Fruit fly (Drosophila melanogaster) whole organism, embryonic: Measurements from ENCODE around the gene Hsp22.
A peak's percentile ranks its signal among the peaks of the same experiment; 100 is the strongest.

ENCODE experiments used
- Ada2b ChIP-seq: fragments of 200-800 bp; sonication (Bioruptor generic); IDR thresholded peaks from 2 replicates; pipeline ENCODE4 v1.3.6; 2022; ENCODE audit warnings: missing biosample characterization, missing genetic modification characterization
- Atf6 ChIP-seq: fragments of 200-800 bp; sonication (Bioruptor generic); IDR thresholded peaks from 2 replicates; pipeline ENCODE4 v1.3.6; 2022; ENCODE audit warnings: missing biosample characterization, missing genetic modification characterization
- B-H2 ChIP-seq: fragments of 200-800 bp; sonication (Bioruptor generic); optimal IDR thresholded peaks from 2 replicates; lab custom pipeline; 2018; ENCODE audit warnings: missing biosample characterization, mild to moderate bottlenecking, missing genetic modification characterization
- Blimp-1 ChIP-seq: fragments of 200-800 bp; sonication (Bioruptor generic); optimal IDR thresholded peaks from 3 replicates; lab custom pipeline; 2018; ENCODE audit warnings: missing biosample characterization, missing genetic modification characterization, mild to moderate bottlenecking, moderate library complexity, missing genetic modification reagents
- CG13287 ChIP-seq: fragments of 200-800 bp; sonication (Bioruptor generic); IDR thresholded peaks from 2 replicates; pipeline ENCODE4 v1.3.6; 2022; ENCODE audit warnings: missing biosample characterization, missing genetic modification characterization; ENCODE audit not compliant: partially characterized antibody
- CG13296 ChIP-seq: fragments of 200-800 bp; sonication (Bioruptor generic); optimal IDR thresholded peaks from 3 replicates; lab custom pipeline; 2018; ENCODE audit warnings: missing biosample characterization, mild to moderate bottlenecking, missing genetic modification characterization
- CG14441 ChIP-seq: fragments of 200-800 bp; sonication (Bioruptor generic); IDR thresholded peaks from 2 replicates; pipeline ENCODE4 v1.3.6; 2022; ENCODE audit warnings: missing biosample characterization, missing genetic modification characterization
- CG16815 ChIP-seq: fragments of 200-800 bp; sonication (Bioruptor generic); optimal IDR thresholded peaks from 3 replicates; lab custom pipeline; 2017; ENCODE audit warnings: missing biosample characterization, mild to moderate bottlenecking, missing genetic modification characterization
- CG17328 ChIP-seq: fragments of 200-800 bp; sonication (Bioruptor generic); IDR thresholded peaks from 2 replicates; pipeline ENCODE4 v1.3.6; 2022; ENCODE audit warnings: missing biosample characterization, missing genetic modification characterization
- CG17829 ChIP-seq: fragments of 200-800 bp; optimal IDR thresholded peaks from 2 replicates; lab custom pipeline; 2019; ENCODE audit warnings: missing biosample characterization, mild to moderate bottlenecking, missing genetic modification characterization, moderate library complexity
- CG2120 ChIP-seq: fragments of 200-800 bp; sonication (Bioruptor generic); optimal IDR thresholded peaks from 3 replicates; lab custom pipeline; 2016; ENCODE audit warnings: missing biosample characterization, missing genetic modification characterization
- CG32532 ChIP-seq: fragments of 200-800 bp; sonication (Bioruptor generic); IDR thresholded peaks from 2 replicates; pipeline ENCODE4 v1.3.6; 2022; ENCODE audit warnings: missing biosample characterization, missing genetic modification characterization
- CG32767 ChIP-seq: fragments of 200-800 bp; sonication (Bioruptor generic); IDR thresholded peaks from 2 replicates; pipeline ENCODE4 v1.3.6; 2022; ENCODE audit warnings: missing biosample characterization, missing genetic modification characterization
- CG34224 ChIP-seq: fragments of 200-800 bp; sonication (Bioruptor generic); IDR thresholded peaks from 3 replicates; pipeline ENCODE4 v1.3.6; 2022; ENCODE audit warnings: missing biosample characterization, missing genetic modification characterization; ENCODE audit not compliant: partially characterized antibody
- CG34376 ChIP-seq: fragments of 200-800 bp; sonication (Bioruptor generic); optimal IDR thresholded peaks from 2 replicates; lab custom pipeline; 2018; ENCODE audit warnings: missing biosample characterization, mild to moderate bottlenecking, missing genetic modification characterization
- CG34422 ChIP-seq: fragments of 200-800 bp; sonication (Bioruptor generic); IDR thresholded peaks from 3 replicates; pipeline ENCODE4 v1.3.6; 2022; ENCODE audit warnings: missing biosample characterization, missing genetic modification characterization
- CG3847 ChIP-seq: fragments of 200-800 bp; sonication (Bioruptor generic); IDR thresholded peaks from 2 replicates; pipeline ENCODE4 v1.3.6; 2022; ENCODE audit warnings: missing biosample characterization, missing genetic modification characterization
- CG3995 ChIP-seq: fragments of 200-800 bp; sonication (Bioruptor generic); optimal IDR thresholded peaks from 3 replicates; lab custom pipeline; 2016; ENCODE audit warnings: missing biosample characterization, missing genetic modification characterization
- CG6272 ChIP-seq: fragments of 200-800 bp; sonication (Bioruptor generic); IDR thresholded peaks from 2 replicates; pipeline ENCODE4 v1.3.6; 2022; ENCODE audit warnings: missing biosample characterization, missing genetic modification characterization
- CG7556 ChIP-seq: fragments of 200-800 bp; sonication (Bioruptor generic); optimal IDR thresholded peaks from 2 replicates; lab custom pipeline; 2017; ENCODE audit warnings: missing biosample characterization, mild to moderate bottlenecking, missing genetic modification characterization
- CG8388 ChIP-seq: fragments of 200-800 bp; sonication (Bioruptor generic); optimal IDR thresholded peaks from 2 replicates; lab custom pipeline; 2019; ENCODE audit warnings: missing biosample characterization, mild to moderate bottlenecking, missing genetic modification characterization, moderate library complexity
- CG9932 ChIP-seq: fragments of 200-800 bp; sonication (Bioruptor generic); IDR thresholded peaks from 2 replicates; pipeline ENCODE4 v1.3.6; 2022; ENCODE audit warnings: missing biosample characterization, missing genetic modification characterization
- Chrac-16 ChIP-seq: fragments of 200-800 bp; sonication (Bioruptor generic); optimal IDR thresholded peaks from 3 replicates; lab custom pipeline; 2016; ENCODE audit warnings: missing biosample characterization, missing genetic modification characterization
- Dek ChIP-seq: fragments of 200-800 bp; sonication (Bioruptor generic); optimal IDR thresholded peaks from 3 replicates; lab custom pipeline; 2019; ENCODE audit warnings: missing biosample characterization, mild to moderate bottlenecking, missing genetic modification characterization, moderate library complexity
- Fer1 ChIP-seq: fragments of 200-800 bp; sonication (Bioruptor generic); optimal IDR thresholded peaks from 2 replicates; lab custom pipeline; 2017; ENCODE audit warnings: missing biosample characterization, mild to moderate bottlenecking, missing genetic modification characterization
- H2.0 ChIP-seq: fragments of 200-800 bp; sonication (Bioruptor generic); IDR thresholded peaks from 2 replicates; pipeline ENCODE4 v1.3.6; 2022; ENCODE audit warnings: missing biosample characterization, missing genetic modification characterization
- Hmr ChIP-seq: fragments of 200-800 bp; sonication (Bioruptor generic); optimal IDR thresholded peaks from 3 replicates; lab custom pipeline; 2017; ENCODE audit warnings: mild to moderate bottlenecking, missing biosample characterization, missing genetic modification reagents, missing genetic modification characterization
- Hsf ChIP-seq: fragments of 200-800 bp; sonication (Bioruptor generic); optimal IDR thresholded peaks from 3 replicates; lab custom pipeline; 2016; ENCODE audit warnings: missing biosample characterization, missing genetic modification characterization
- MBD-R2 ChIP-seq: fragments of 200-800 bp; sonication (Bioruptor generic); IDR thresholded peaks from 2 replicates; pipeline ENCODE4 v1.3.6; 2022; ENCODE audit warnings: missing biosample characterization, missing genetic modification characterization
- Mad ChIP-seq: fragments of 200-800 bp; sonication (Bioruptor generic); optimal IDR thresholded peaks from 2 replicates; lab custom pipeline; 2016; ENCODE audit warnings: missing biosample characterization, missing genetic modification characterization
- Oaz ChIP-seq: fragments of 200-800 bp; sonication (Bioruptor generic); IDR thresholded peaks from 2 replicates; pipeline ENCODE4 v1.3.6; 2022; ENCODE audit warnings: missing biosample characterization, missing genetic modification characterization
- Pdp1 ChIP-seq, 2 experiments: fragments of 200-800 bp; sonication (Bioruptor generic); optimal IDR thresholded peaks; 3 replicates each; lab custom pipeline; 2016; ENCODE audit warnings: missing biosample characterization in 2 of 2, missing genetic modification characterization in 2 of 2, mild to moderate bottlenecking in 1 of 2, moderate library complexity in 1 of 2
- Ravus ChIP-seq: fragments of 200-800 bp; sonication (Bioruptor generic); IDR thresholded peaks from 2 replicates; pipeline ENCODE4 v1.3.6; 2022; ENCODE audit warnings: missing biosample characterization, missing genetic modification characterization
- Six4 ChIP-seq: fragments of 200-800 bp; sonication (Bioruptor generic); optimal IDR thresholded peaks from 2 replicates; lab custom pipeline; 2016; ENCODE audit warnings: missing biosample characterization, missing genetic modification characterization
- Spps ChIP-seq: fragments of 200-800 bp; sonication (Bioruptor generic); optimal IDR thresholded peaks from 2 replicates; lab custom pipeline; 2018; ENCODE audit warnings: missing biosample characterization, mild to moderate bottlenecking, missing genetic modification characterization
- Sry-δ ChIP-seq: fragments of 200-800 bp; sonication (Bioruptor generic); optimal IDR thresholded peaks from 2 replicates; lab custom pipeline; 2016; ENCODE audit warnings: missing biosample characterization, missing genetic modification characterization
- crol ChIP-seq: fragments of 200-800 bp; sonication (Bioruptor generic); IDR thresholded peaks from 2 replicates; pipeline ENCODE4 v1.3.6; 2022; ENCODE audit warnings: missing biosample characterization, missing genetic modification characterization
- dpn ChIP-seq, 2 experiments: fragments of 200-800 bp; sonication (Bioruptor generic); optimal IDR thresholded peaks; 3 replicates each; lab custom pipeline; 2016; ENCODE audit warnings: missing biosample characterization in 2 of 2, missing genetic modification characterization in 2 of 2
- dysf ChIP-seq: fragments of 200-800 bp; sonication (Bioruptor generic); IDR thresholded peaks from 3 replicates; pipeline ENCODE4 v1.3.6; 2022; ENCODE audit warnings: missing biosample characterization, missing genetic modification characterization
- en ChIP-seq: fragments of 200-800 bp; sonication (Bioruptor generic); optimal IDR thresholded peaks from 2 replicates; lab custom pipeline; 2016; ENCODE audit warnings: missing biosample characterization, missing genetic modification characterization
- grau ChIP-seq: fragments of 200-800 bp; optimal IDR thresholded peaks from 3 replicates; lab custom pipeline; 2019; ENCODE audit warnings: missing biosample characterization, mild to moderate bottlenecking, missing genetic modification characterization, moderate library complexity
- inv ChIP-seq: fragments of 200-800 bp; sonication (Bioruptor generic); IDR thresholded peaks from 2 replicates; pipeline ENCODE4 v1.3.6; 2022; ENCODE audit warnings: missing biosample characterization, missing genetic modification characterization; ENCODE audit not compliant: partially characterized antibody
- jing ChIP-seq: fragments of 200-800 bp; sonication (Bioruptor generic); optimal IDR thresholded peaks from 2 replicates; lab custom pipeline; 2018; ENCODE audit warnings: missing biosample characterization, mild to moderate bottlenecking, missing genetic modification characterization
- mam ChIP-seq: fragments of 200-800 bp; sonication (Bioruptor generic); optimal IDR thresholded peaks from 3 replicates; lab custom pipeline; 2016; ENCODE audit warnings: missing biosample characterization, missing genetic modification characterization
- pan ChIP-seq, 4 experiments: fragments of >200 bp in 3 of 4; fragments of 200-800 bp in 1 of 4; sonication (Bioruptor generic) in 1 of 4; optimal IDR thresholded peaks in 3 of 4; IDR thresholded peaks in 1 of 4; 2 replicates each; pipeline versions ENCODE4 v1.3.6 to Lab custom; 2017 to 2022; ENCODE audit warnings: missing biosample characterization in 2 of 4, missing genetic modification characterization in 2 of 4, mixed read lengths in 1 of 4
- phol ChIP-seq: fragments of 200-800 bp; sonication (Bioruptor generic); optimal IDR thresholded peaks from 3 replicates; lab custom pipeline; 2018; ENCODE audit warnings: missing biosample characterization, mild to moderate bottlenecking, missing genetic modification characterization, moderate library complexity
- pros ChIP-seq: fragments of 200-800 bp; sonication (Bioruptor generic); optimal IDR thresholded peaks from 3 replicates; lab custom pipeline; 2019; ENCODE audit warnings: missing biosample characterization, mild to moderate bottlenecking, missing genetic modification characterization, moderate library complexity
- trem ChIP-seq: fragments of 200-800 bp; optimal IDR thresholded peaks from 3 replicates; lab custom pipeline; 2019; ENCODE audit warnings: missing biosample characterization, mild to moderate bottlenecking, missing genetic modification characterization, moderate library complexity
- vvl ChIP-seq: fragments of 200-800 bp; sonication (Bioruptor generic); IDR thresholded peaks from 2 replicates; pipeline ENCODE4 v1.3.6; 2022; ENCODE audit warnings: missing biosample characterization, missing genetic modification characterization

The Hsp22 gene

DNA sequence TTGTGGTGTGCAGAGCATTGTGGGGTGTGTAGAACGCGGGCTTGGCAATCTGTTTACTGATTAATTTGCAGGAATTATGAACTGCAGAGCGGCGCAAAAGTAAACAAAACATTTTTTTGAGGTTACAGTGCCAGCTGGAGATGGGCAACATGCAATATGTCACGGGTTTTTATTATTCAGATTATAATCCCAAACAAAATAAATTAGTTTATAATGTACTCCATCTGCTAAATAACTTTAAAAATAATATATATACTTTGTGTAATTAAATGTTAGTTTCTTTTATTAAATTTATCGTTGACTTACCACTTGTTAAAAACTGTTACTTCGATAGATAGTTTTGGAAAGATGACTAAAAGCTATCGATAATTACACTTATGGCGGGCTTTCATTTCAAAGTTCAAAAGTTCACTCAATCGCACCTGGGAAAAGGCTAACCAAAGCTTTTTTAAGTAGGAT lies 1.8 kb upstream of the Hsp22 start, which contains the start of gene Fdx1 (continued):
- peak; percentile 47; the same call in 1 of the 2 replicates for TF ChIP-seq H2.0 (GFP tag; lab: Robert Waterston, UW)
- peak; percentile 59 for TF ChIP-seq Atf6 (GFP tag; lab: Robert Waterston, UW)
- peak; percentile 36 for TF ChIP-seq CG3847 (GFP tag; lab: Robert Waterston, UW)
- peak; percentile 20; the same call in 1 of the 2 replicates for TF ChIP-seq vvl
- TF ChIP-seq Fer1 (GFP tag; lab: Kevin White, UChicago): peak; percentile 38
- peak; percentile 11 for TF ChIP-seq Six4
- peak in 1 of 2 experiments; percentile 59 for TF ChIP-seq dpn (GFP tag; optimal IDR thresholded peaks at IDR 0.05; lab: Kevin White, UChicago)
- peak; percentile 37; the same call in 1 of the 2 replicates for TF ChIP-seq inv (GFP tag; lab: Robert Waterston, UW)
- peak; percentile 25 for TF ChIP-seq mam (GFP tag; lab: Kevin White, UChicago)
- TF ChIP-seq pros (GFP tag; lab: Kevin White, UChicago): no peak
- peak; percentile 81 for TF ChIP-seq CG13287 (GFP tag; lab: Robert Waterston, UW)
- TF ChIP-seq Pdp1 (GFP tag; optimal IDR thresholded peaks at IDR 0.05; lab: Kevin White, UChicago): peak in 1 of 2 experiments; percentile 59
- TF ChIP-seq Ravus (GFP tag; lab: Robert Waterston, UW): no peak
- no peak for TF ChIP-seq CG16815
- TF ChIP-seq Hsf (GFP tag; lab: Kevin White, UChicago): peak; percentile 8
- TF ChIP-seq Ada2b (GFP tag; lab: Robert Waterston, UW): peak; percentile 56
- TF ChIP-seq Chrac-16 (GFP tag; lab: Kevin White, UChicago): peak; percentile 23
- peak; percentile 5 for TF ChIP-seq Spps (tag; lab: Kevin White, UChicago)
- TF ChIP-seq CG9932 (GFP tag; lab: Robert Waterston, UW): peak; percentile 71
- TF ChIP-seq B-H2 (GFP tag; lab: Kevin White, UChicago): peak; percentile 18
- no peak for TF ChIP-seq Blimp-1 (GFP tag; lab: Kevin White, UChicago)
- peak; percentile 40; the same call in 1 of the 3 replicates for TF ChIP-seq dysf
- peak; percentile 70 for TF ChIP-seq MBD-R2 (GFP tag; lab: Robert Waterston, UW)
- TF ChIP-seq CG32532: peak; percentile 15; the same call in 1 of the 2 replicates
- TF ChIP-seq CG14441 (GFP tag; lab: Robert Waterston, UW): 0 out of 2 replicates have a peak, but pooled peaks have one; percentile 29
- 0 out of 2 replicates have a peak, but pooled peaks have one; percentile 13 for TF ChIP-seq Oaz (GFP tag; lab: Robert Waterston, UW)
- TF ChIP-seq CG13296 (GFP tag; lab: Kevin White, UChicago): peak; percentile 48
- TF ChIP-seq CG3995 (GFP tag; lab: Kevin White, UChicago): peak; percentile 97
- peak; percentile 66 for TF ChIP-seq CG2120 (GFP tag; lab: Kevin White, UChicago)
- TF ChIP-seq CG17829: peak; percentile 21
- TF ChIP-seq Dek: peak; percentile 15
- peak; percentile 31; the same call in 1 of the 2 replicates for TF ChIP-seq CG6272 (GFP tag; lab: Robert Waterston, UW)
- TF ChIP-seq grau (tag; lab: Kevin White, UChicago): peak; percentile 50
- TF ChIP-seq CG8388: peak; percentile 40
- TF ChIP-seq CG34422 (GFP tag; lab: Robert Waterston, UW): peak; percentile 58; the same call in 1 of the 3 replicates
- TF ChIP-seq CG17328 (GFP tag; lab: Robert Waterston, UW): peak; percentile 68
- peak; percentile 47; the same call in 2 of the 3 replicates for TF ChIP-seq CG34224 (GFP tag; lab: Robert Waterston, UW)
- TF ChIP-seq Sry-δ (GFP tag; lab: Kevin White, UChicago): peak; percentile 70
- no peak for TF ChIP-seq crol (GFP tag; lab: Robert Waterston, UW)
- peak; percentile 36 for TF ChIP-seq phol (tag; lab: Kevin White, UChicago)
- TF ChIP-seq CG32767 (GFP tag; lab: Robert Waterston, UW): 0 out of 2 replicates have a peak, but pooled peaks have one; percentile 17
- TF ChIP-seq CG7556 (GFP tag; lab: Kevin White, UChicago): peak; percentile 8
- no peak for TF ChIP-seq Hmr (GFP tag; lab: Kevin White, UChicago)
- TF ChIP-seq Mad: no peak
- TF ChIP-seq en (GFP tag; lab: Kevin White, UChicago): no peak
- TF ChIP-seq CG34376 (GFP tag; lab: Kevin White, UChicago): peak; percentile 10
- peak; percentile 34 for TF ChIP-seq trem (tag; lab: Kevin White, UChicago)
- TF ChIP-seq jing: no peak
- TF ChIP-seq pan (optimal IDR thresholded peaks at IDR 0.05; lab: Kevin White, UChicago): no peak
- peak in 1 of 2 experiments; percentile 15 for TF ChIP-seq pan (GFP tag; optimal IDR thresholded peaks at IDR 0.05 in 1 of 2, IDR thresholded peaks at IDR 0.05 in 1 of 2)
